Fruit fly (Drosophila melanogaster): Measurements from ENCODE around the gene mdy.
A peak's percentile ranks its signal among the peaks of the same experiment; 100 is the strongest.

The mdy gene

dm6 chr2L:16834402-16834801, 17.9 kb downstream of the mdy start, which contains the start of gene CG13282:
TSS of gene CG13282 (minus strand) at chr2L:16834502.
- TF ChIP-seq Poxn (GFP tag; IDR thresholded peaks at IDR 0.05) (no peak), Eip74EF (GFP tag; optimal IDR thresholded peaks at IDR 0.05) (no peak), CG16779 (GFP tag; IDR thresholded peaks at IDR 0.05) (no peak), CG10321 (GFP tag; IDR thresholded peaks at IDR 0.05) (no peak), unc-4 (GFP tag; IDR thresholded peaks at IDR 0.05; ENCODE audit: partially characterized antibody) (no peak), schlank (tag; optimal IDR thresholded peaks at IDR 0.05) (no peak), hkb (optimal IDR thresholded peaks at IDR 0.05) (no peak), hkb (GFP tag; IDR thresholded peaks at IDR 0.05) (no peak)

- TF ChIP-seq vnd (GFP tag; IDR thresholded peaks at IDR 0.05; ENCODE audit: partially characterized antibody) (no peak), Pdp1 (GFP tag; optimal IDR thresholded peaks at IDR 0.05) (peak in 1 of 2 experiments; percentile 5)
Observed at dm6 chr2L:16837158-16837557, 20.7 kb downstream of the mdy start, which contains the start of gene Nepl9. TSS of gene Nepl9 (minus strand) at chr2L:16837258.

dm6 chr2L:16837672-16838071, 21.2 kb downstream of the mdy start, which contains the start of the genes SclA and SclB:
TSS of gene SclA (plus strand) at chr2L:16837972.
TSS of gene SclB (plus strand) at chr2L:16837972.
- no peak for TF ChIP-seq ind (GFP tag; optimal IDR thresholded peaks at IDR 0.05)
- TF ChIP-seq lola (GFP tag; optimal IDR thresholded peaks at IDR 0.05), result no peak
- TF ChIP-seq Ssrp (tag; optimal IDR thresholded peaks at IDR 0.05), result no peak
- TF ChIP-seq fd64A (GFP tag; optimal IDR thresholded peaks at IDR 0.05), result no peak
- TF ChIP-seq CG9817 (tag; optimal IDR thresholded peaks at IDR 0.05), result no peak
- no peak for TF ChIP-seq gce (GFP tag; IDR thresholded peaks at IDR 0.05)
- TF ChIP-seq HLH3B (GFP tag; IDR thresholded peaks at IDR 0.05), result no peak

dm6 chr2L:16839665-16840064, 23.2 kb downstream of the mdy start:
- TF ChIP-seq caup (GFP tag; optimal IDR thresholded peaks at IDR 0.05; ENCODE audit: severe bottlenecking) (no peak), Hr78 (GFP tag; optimal IDR thresholded peaks at IDR 0.05) (no peak), CHES-1-like (GFP tag; optimal IDR thresholded peaks at IDR 0.05) (no peak), hth (optimal IDR thresholded peaks at IDR 0.05) (no peak), dysf (GFP tag; IDR thresholded peaks at IDR 0.05) (no peak), sd (tag; optimal IDR thresholded peaks at IDR 0.05) (peak; percentile 92), nau (GFP tag; optimal IDR thresholded peaks at IDR 0.05) (peak; percentile 7), CG16815 (GFP tag; optimal IDR thresholded peaks at IDR 0.05) (no peak), Sry-δ (GFP tag; optimal IDR thresholded peaks at IDR 0.05) (no peak), chinmo (GFP tag; IDR thresholded peaks at IDR 0.05; ENCODE audit: partially characterized antibody) (0 out of 4 replicates have a peak, but pooled peaks have one; percentile 44)

- TF ChIP-seq CG18764 (GFP tag; optimal IDR thresholded peaks at IDR 0.05) (no peak), pho (GFP tag; optimal IDR thresholded peaks at IDR 0.05) (no peak), CG7928 (GFP tag; optimal IDR thresholded peaks at IDR 0.05) (no peak), CG11723 (GFP tag; optimal IDR thresholded peaks at IDR 0.05) (no peak), D (optimal IDR thresholded peaks at IDR 0.05) (no peak), D (GFP tag; optimal IDR thresholded peaks at IDR 0.05) (no peak), CG31224 (GFP tag; IDR thresholded peaks at IDR 0.05) (no peak), CG3065 (GFP tag; optimal IDR thresholded peaks at IDR 0.05) (no peak), CG8765 (GFP tag; IDR thresholded peaks at IDR 0.05) (no peak), sisA (GFP tag; IDR thresholded peaks at IDR 0.05) (no peak), CG14014 (GFP tag; IDR thresholded peaks at IDR 0.05) (no peak), toy (GFP tag; IDR thresholded peaks at IDR 0.05) (no peak), CG11504 (tag; optimal IDR thresholded peaks at IDR 0.05) (no peak), Atf3 (GFP tag; optimal IDR thresholded peaks at IDR 0.05) (no peak), wdn (GFP tag; IDR thresholded peaks at IDR 0.05) (no peak), B-H2 (GFP tag; optimal IDR thresholded peaks at IDR 0.05) (no peak), Sox102F (GFP tag; optimal IDR thresholded peaks at IDR 0.05) (no peak)
Observed at dm6 chr2L:16842505-16842904, 26.0 kb downstream of the mdy start.
